Fruit fly (Drosophila melanogaster) whole organism, embryonic: Measurements from ENCODE around the gene mRRF2.

ENCODE experiments used
- B-H2 ChIP-seq: fragments of 200-800 bp; sonication (Bioruptor generic); optimal IDR thresholded peaks from 2 replicates; lab custom pipeline; 2018; ENCODE audit warnings: missing biosample characterization, mild to moderate bottlenecking, missing genetic modification characterization
- BEAF-32 ChIP-seq: fragments of 200-800 bp; sonication (Bioruptor generic); optimal IDR thresholded peaks from 3 replicates; lab custom pipeline; 2017; ENCODE audit warnings: missing biosample characterization, missing genetic modification characterization, mild to moderate bottlenecking, moderate library complexity, missing genetic modification reagents
- CG10209 ChIP-seq: fragments of 200-800 bp; sonication (Bioruptor generic); optimal IDR thresholded peaks from 3 replicates; lab custom pipeline; 2017; ENCODE audit warnings: missing biosample characterization, mild to moderate bottlenecking, missing genetic modification characterization, missing genetic modification reagents
- CG10979 ChIP-seq: fragments of 200-800 bp; sonication (Bioruptor generic); optimal IDR thresholded peaks from 2 replicates; lab custom pipeline; 2018; ENCODE audit warnings: missing biosample characterization, mild to moderate bottlenecking, missing genetic modification characterization, moderate library complexity
- CG11398 ChIP-seq: fragments of 200-800 bp; sonication (Bioruptor generic); optimal IDR thresholded peaks from 2 replicates; lab custom pipeline; 2016; ENCODE audit warnings: missing biosample characterization, missing genetic modification characterization
- CG13624 ChIP-seq: fragments of 200-800 bp; sonication (Bioruptor generic); optimal IDR thresholded peaks from 2 replicates; lab custom pipeline; 2016; ENCODE audit warnings: missing biosample characterization, missing genetic modification characterization
- CG13775 ChIP-seq: fragments of 200-800 bp; sonication (Bioruptor generic); optimal IDR thresholded peaks from 3 replicates; lab custom pipeline; 2017; ENCODE audit warnings: missing biosample characterization, mild to moderate bottlenecking, missing genetic modification characterization
- CG13894 ChIP-seq: fragments of 200-800 bp; sonication (Bioruptor generic); optimal IDR thresholded peaks from 3 replicates; lab custom pipeline; 2018; ENCODE audit warnings: missing biosample characterization, mild to moderate bottlenecking, missing genetic modification characterization, moderate library complexity
- CG15073 ChIP-seq: fragments of 200-800 bp; sonication (Bioruptor generic); optimal IDR thresholded peaks from 2 replicates; lab custom pipeline; 2016; ENCODE audit warnings: missing biosample characterization, missing genetic modification characterization
- CG17328 ChIP-seq: fragments of 200-800 bp; sonication (Bioruptor generic); IDR thresholded peaks from 2 replicates; pipeline ENCODE4 v1.3.6; 2022; ENCODE audit warnings: missing biosample characterization, missing genetic modification characterization
- CG17568 ChIP-seq: fragments of 200-800 bp; sonication (Bioruptor generic); optimal IDR thresholded peaks from 2 replicates; lab custom pipeline; 2018; ENCODE audit warnings: missing biosample characterization, mild to moderate bottlenecking, missing genetic modification characterization, moderate library complexity
- CG1832 ChIP-seq: fragments of 200-800 bp; sonication (Bioruptor generic); optimal IDR thresholded peaks from 2 replicates; lab custom pipeline; 2017; ENCODE audit warnings: missing biosample characterization, mild to moderate bottlenecking, missing genetic modification characterization, inconsistent platforms
- CG2199 ChIP-seq: fragments of 200-800 bp; sonication (Bioruptor generic); IDR thresholded peaks from 3 replicates; pipeline ENCODE4 v1.3.6; 2022; ENCODE audit warnings: missing biosample characterization, missing genetic modification characterization
- CG30020 ChIP-seq: fragments of 200-800 bp; optimal IDR thresholded peaks from 2 replicates; lab custom pipeline; 2019; ENCODE audit warnings: missing biosample characterization, mild to moderate bottlenecking, missing genetic modification characterization, moderate library complexity
- CG31365 ChIP-seq: fragments of 200-800 bp; sonication (Bioruptor generic); optimal IDR thresholded peaks from 2 replicates; lab custom pipeline; 2018; ENCODE audit warnings: missing biosample characterization, mild to moderate bottlenecking, missing genetic modification characterization
- CG31388 ChIP-seq: fragments of 200-800 bp; sonication (Bioruptor generic); optimal IDR thresholded peaks from 2 replicates; lab custom pipeline; 2016; ENCODE audit warnings: missing biosample characterization, missing genetic modification characterization
- CG31441 ChIP-seq: fragments of 200-800 bp; sonication (Bioruptor generic); IDR thresholded peaks from 2 replicates; pipeline ENCODE4 v1.3.6; 2022; ENCODE audit warnings: missing biosample characterization, missing genetic modification characterization
- CG33213 ChIP-seq: fragments of 200-800 bp; sonication (Bioruptor generic); optimal IDR thresholded peaks from 3 replicates; lab custom pipeline; 2016; ENCODE audit warnings: missing biosample characterization, missing genetic modification characterization
- CG3407 ChIP-seq: fragments of 200-800 bp; sonication (Bioruptor generic); optimal IDR thresholded peaks from 2 replicates; lab custom pipeline; 2018; ENCODE audit warnings: missing biosample characterization, mild to moderate bottlenecking, missing genetic modification characterization
- CG3726 ChIP-seq: fragments of 200-800 bp; sonication (Bioruptor generic); IDR thresholded peaks from 3 replicates; pipeline ENCODE4, ENCODE4 v1.3.6; 2022; ENCODE audit warnings: missing biosample characterization, missing genetic modification characterization
- CG4328 ChIP-seq: fragments of 200-800 bp; sonication (Bioruptor generic); optimal IDR thresholded peaks from 3 replicates; lab custom pipeline; 2017; ENCODE audit warnings: missing biosample characterization, missing genetic modification reagents, missing genetic modification characterization
- CG7372 ChIP-seq: fragments of 200-800 bp; sonication (Bioruptor generic); IDR thresholded peaks from 2 replicates; pipeline ENCODE4 v1.3.6; 2022; ENCODE audit warnings: missing biosample characterization, missing genetic modification characterization
- CG7987 ChIP-seq: fragments of 200-800 bp; sonication (Bioruptor generic); optimal IDR thresholded peaks from 2 replicates; lab custom pipeline; 2018; ENCODE audit warnings: missing biosample characterization, mild to moderate bottlenecking, missing genetic modification characterization, moderate library complexity
- CG8359 ChIP-seq: fragments of 200-800 bp; sonication (Bioruptor generic); optimal IDR thresholded peaks from 2 replicates; lab custom pipeline; 2017; ENCODE audit warnings: missing biosample characterization, mild to moderate bottlenecking, missing genetic modification characterization, borderline replicate concordance
- CG8478 ChIP-seq: fragments of >200 bp; optimal IDR thresholded peaks from 2 replicates; lab custom pipeline; 2018
- CG8765 ChIP-seq: fragments of 200-800 bp; sonication (Bioruptor generic); IDR thresholded peaks from 2 replicates; pipeline ENCODE4 v1.3.6; 2022; ENCODE audit warnings: missing biosample characterization, missing genetic modification characterization
- CG9727 ChIP-seq: fragments of 200-800 bp; sonication (Bioruptor generic); optimal IDR thresholded peaks from 3 replicates; lab custom pipeline; 2017; ENCODE audit warnings: missing biosample characterization, mild to moderate bottlenecking, missing genetic modification characterization
- D19A ChIP-seq: fragments of 200-800 bp; optimal IDR thresholded peaks from 3 replicates; lab custom pipeline; 2019; ENCODE audit warnings: missing biosample characterization, mild to moderate bottlenecking, missing genetic modification characterization, moderate library complexity
- Doc3 ChIP-seq: fragments of 200-800 bp; sonication (Bioruptor generic); IDR thresholded peaks from 3 replicates; pipeline ENCODE4 v1.3.6; 2022; ENCODE audit warnings: missing biosample characterization, missing genetic modification characterization; ENCODE audit not compliant: partially characterized antibody
- E2f2 ChIP-seq: fragments of 200-800 bp; sonication (Bioruptor generic); IDR thresholded peaks from 2 replicates; pipeline ENCODE4 v1.3.6; 2022; ENCODE audit warnings: missing biosample characterization, missing genetic modification characterization
- Hr39 ChIP-seq: fragments of >200 bp; optimal IDR thresholded peaks from 2 replicates; lab custom pipeline; 2017
- NC2α ChIP-seq: fragments of 200-800 bp; sonication (Bioruptor generic); optimal IDR thresholded peaks from 2 replicates; lab custom pipeline; 2016; ENCODE audit warnings: missing biosample characterization, missing genetic modification characterization
- Rfx ChIP-seq: fragments of 200-800 bp; sonication (Bioruptor generic); IDR thresholded peaks from 2 replicates; pipeline ENCODE4 v1.3.6; 2022; ENCODE audit warnings: missing biosample characterization, missing genetic modification characterization
- Sin3A ChIP-seq: fragments of >200 bp; optimal IDR thresholded peaks from 2 replicates; lab custom pipeline; 2018
- Xbp1 ChIP-seq: fragments of 200-800 bp; sonication (Bioruptor generic); optimal IDR thresholded peaks from 3 replicates; lab custom pipeline; 2016; ENCODE audit warnings: missing biosample characterization, mild to moderate bottlenecking, missing genetic modification characterization
- amos ChIP-seq: fragments of 200-800 bp; sonication (Bioruptor generic); IDR thresholded peaks from 2 replicates; pipeline ENCODE4 v1.3.6; 2022; ENCODE audit warnings: missing biosample characterization, missing genetic modification characterization; ENCODE audit not compliant: partially characterized antibody
- ase ChIP-seq: fragments of 200-800 bp; sonication (Bioruptor generic); IDR thresholded peaks from 3 replicates; pipeline ENCODE4 v1.3.6; 2022; ENCODE audit warnings: missing biosample characterization, missing genetic modification characterization
- ash1 ChIP-seq: fragments of 200-800 bp; sonication (Bioruptor generic); optimal IDR thresholded peaks from 2 replicates; lab custom pipeline; 2018; ENCODE audit warnings: missing biosample characterization, mild to moderate bottlenecking, missing genetic modification characterization
- chif ChIP-seq, 2 experiments: fragments of 200-800 bp; sonication (Bioruptor generic); optimal IDR thresholded peaks; 3 replicates each; lab custom pipeline; 2016; ENCODE audit warnings: missing biosample characterization in 2 of 2, missing genetic modification characterization in 2 of 2
- dan ChIP-seq: fragments of 200-800 bp; sonication (Bioruptor generic); IDR thresholded peaks from 2 replicates; pipeline ENCODE4 v1.3.6; 2022; ENCODE audit warnings: missing biosample characterization, missing genetic modification characterization
- dimm ChIP-seq: fragments of 200-800 bp; sonication (Bioruptor generic); IDR thresholded peaks from 2 replicates; pipeline ENCODE4 v1.3.6; 2022; ENCODE audit warnings: missing biosample characterization, missing genetic modification characterization
- gsb-n ChIP-seq: fragments of 200-800 bp; sonication (Bioruptor generic); optimal IDR thresholded peaks from 3 replicates; lab custom pipeline; 2018; ENCODE audit warnings: missing biosample characterization, mild to moderate bottlenecking, missing genetic modification characterization
- mirr ChIP-seq: fragments of 200-800 bp; sonication (Bioruptor generic); optimal IDR thresholded peaks from 3 replicates; lab custom pipeline; 2018; ENCODE audit warnings: missing biosample characterization, mild to moderate bottlenecking, missing genetic modification characterization
- mld ChIP-seq: fragments of 200-800 bp; sonication (Bioruptor generic); IDR thresholded peaks from 3 replicates; pipeline ENCODE4 v1.3.6; 2022; ENCODE audit warnings: missing biosample characterization, missing genetic modification characterization; ENCODE audit not compliant: partially characterized antibody
- nau ChIP-seq: fragments of 200-800 bp; sonication (Bioruptor generic); optimal IDR thresholded peaks from 3 replicates; lab custom pipeline; 2017; ENCODE audit warnings: missing biosample characterization, mild to moderate bottlenecking, missing genetic modification characterization, missing genetic modification reagents
- pfk ChIP-seq: fragments of 200-800 bp; sonication (Bioruptor generic); optimal IDR thresholded peaks from 2 replicates; lab custom pipeline; 2018; ENCODE audit warnings: missing biosample characterization, mild to moderate bottlenecking, missing genetic modification characterization, moderate library complexity
- prd ChIP-seq, 3 experiments: fragments of >200 bp in 2 of 3; fragments of 200-800 bp in 1 of 3; sonication (Bioruptor generic) in 1 of 3; optimal IDR thresholded peaks in 2 of 3; IDR thresholded peaks in 1 of 3; 2 replicates in 2 of 3; 3 replicates in 1 of 3; pipeline versions ENCODE4 v1.3.6 to Lab custom; 2017 to 2022; ENCODE audit warnings: missing biosample characterization in 1 of 3, missing genetic modification characterization in 1 of 3
- repo ChIP-seq: fragments of 200-800 bp; sonication (Bioruptor generic); optimal IDR thresholded peaks from 2 replicates; lab custom pipeline; 2016; ENCODE audit warnings: missing biosample characterization, missing genetic modification characterization
- row ChIP-seq: fragments of 200-800 bp; sonication (Bioruptor generic); IDR thresholded peaks from 3 replicates; pipeline ENCODE4 v1.3.6; 2022; ENCODE audit warnings: missing biosample characterization, missing genetic modification characterization
- tgo ChIP-seq: fragments of 200-800 bp; sonication (Bioruptor generic); IDR thresholded peaks from 3 replicates; pipeline ENCODE4 v1.3.6; 2022; ENCODE audit warnings: missing biosample characterization, missing genetic modification characterization
- twi ChIP-seq: fragments of 200-800 bp; optimal IDR thresholded peaks from 2 replicates; lab custom pipeline; 2019; ENCODE audit warnings: missing biosample characterization, mild to moderate bottlenecking, missing genetic modification characterization, moderate library complexity
- wek ChIP-seq: fragments of 200-800 bp; sonication (Bioruptor generic); optimal IDR thresholded peaks from 3 replicates; lab custom pipeline; 2018; ENCODE audit warnings: missing biosample characterization, mild to moderate bottlenecking, missing genetic modification characterization, moderate library complexity

The mRRF2 gene

DNA sequence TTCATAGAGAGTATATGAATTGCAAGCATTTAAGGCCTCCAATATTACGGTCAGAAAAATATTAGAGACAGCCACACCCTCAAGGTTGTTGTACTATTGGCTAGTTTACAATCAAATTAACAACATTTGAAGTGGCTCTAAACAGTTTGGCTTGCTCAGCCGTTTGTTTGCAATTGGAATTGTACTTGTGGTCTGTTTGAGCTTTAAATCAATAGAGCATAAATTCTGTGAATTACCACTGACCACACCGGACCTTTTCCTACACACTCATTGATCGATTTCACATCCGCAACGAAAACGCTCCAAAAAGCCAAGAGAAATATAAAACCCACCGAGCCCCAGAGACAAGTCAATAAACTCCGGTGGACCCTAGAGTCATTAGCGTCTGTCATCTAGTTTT is 39.9 kb upstream of the mRRF2 start (continued):
- no peak for TF ChIP-seq chif (GFP tag; optimal IDR thresholded peaks at IDR 0.05; lab: Kevin White, UChicago)
- TF ChIP-seq B-H2 (GFP tag; lab: Kevin White, UChicago) = no peak
- TF ChIP-seq CG10209 = peak; percentile 22
- TF ChIP-seq prd (optimal IDR thresholded peaks at IDR 0.05; lab: Kevin White, UChicago) = no peak
- TF ChIP-seq prd (GFP tag; IDR thresholded peaks at IDR 0.05; lab: Robert Waterston, UW) = no peak
- TF ChIP-seq mld (GFP tag; lab: Robert Waterston, UW) = no peak
- TF ChIP-seq CG31388 (GFP tag; lab: Kevin White, UChicago) = no peak
- TF ChIP-seq repo = no peak
- no peak for TF ChIP-seq Sin3A (lab: Kevin White, UChicago)
- TF ChIP-seq CG3726 (GFP tag; lab: Robert Waterston, UW) = no peak
- TF ChIP-seq nau (GFP tag; lab: Kevin White, UChicago) = peak; percentile 2
- no peak for TF ChIP-seq CG4328
- no peak for TF ChIP-seq CG1832 (GFP tag; lab: Kevin White, UChicago)
- TF ChIP-seq NC2α = no peak
- no peak for TF ChIP-seq CG15073 (GFP tag; lab: Kevin White, UChicago)
- TF ChIP-seq CG8359 (GFP tag; lab: Kevin White, UChicago) = no peak
- no peak for TF ChIP-seq pfk (GFP tag; lab: Kevin White, UChicago)
- TF ChIP-seq dan (GFP tag; lab: Robert Waterston, UW) = no peak
- TF ChIP-seq ash1 (GFP tag; lab: Kevin White, UChicago) = no peak
- TF ChIP-seq CG2199 = no peak
- TF ChIP-seq CG9727 (GFP tag; lab: Kevin White, UChicago) = no peak
- TF ChIP-seq Rfx (GFP tag; lab: Robert Waterston, UW) = no peak
- no peak for TF ChIP-seq CG13894 (tag; lab: Kevin White, UChicago)
- no peak for TF ChIP-seq D19A
- no peak for TF ChIP-seq Xbp1 (GFP tag; lab: Kevin White, UChicago)
- no peak for TF ChIP-seq CG13775 (GFP tag; lab: Kevin White, UChicago)
- TF ChIP-seq CG31441 (GFP tag; lab: Robert Waterston, UW) = no peak
- TF ChIP-seq CG8478 (lab: Kevin White, UChicago) = no peak
- TF ChIP-seq CG17568 (GFP tag; lab: Kevin White, UChicago) = no peak
- peak; percentile 5 for TF ChIP-seq CG7987 (GFP tag; lab: Kevin White, UChicago)
- TF ChIP-seq Hr39 (lab: Kevin White, UChicago) = no peak
- no peak for TF ChIP-seq mirr (GFP tag; lab: Kevin White, UChicago)
- no peak for TF ChIP-seq gsb-n (tag; lab: Kevin White, UChicago)
- TF ChIP-seq wek (GFP tag; lab: Kevin White, UChicago) = peak; percentile 58
- TF ChIP-seq CG33213 (GFP tag; lab: Kevin White, UChicago) = no peak
- no peak for TF ChIP-seq CG8765 (GFP tag; lab: Robert Waterston, UW)
- no peak for TF ChIP-seq ase
- no peak for TF ChIP-seq CG7372 (GFP tag; lab: Robert Waterston, UW)
- no peak for TF ChIP-seq CG10979 (tag; lab: Kevin White, UChicago)
- TF ChIP-seq CG11398 (GFP tag; lab: Kevin White, UChicago) = no peak
- no peak for TF ChIP-seq CG17328 (GFP tag; lab: Robert Waterston, UW)
- no peak for TF ChIP-seq Doc3 (GFP tag; lab: Robert Waterston, UW)
- no peak for TF ChIP-seq amos (GFP tag; lab: Robert Waterston, UW)
- no peak for TF ChIP-seq CG3407 (GFP tag; lab: Kevin White, UChicago)
- no peak for TF ChIP-seq CG31365
- TF ChIP-seq CG13624 (GFP tag; lab: Kevin White, UChicago) = no peak
- peak; percentile 26; the same call in 1 of the 2 replicates for TF ChIP-seq E2f2 (GFP tag; lab: Robert Waterston, UW)
- TF ChIP-seq dimm = no peak
- no peak for TF ChIP-seq CG30020 (tag; lab: Kevin White, UChicago)
- TF ChIP-seq tgo (GFP tag; lab: Robert Waterston, UW) = no peak
- no peak for TF ChIP-seq BEAF-32 (GFP tag; lab: Kevin White, UChicago)
- no peak for TF ChIP-seq twi (tag; lab: Kevin White, UChicago)
- no peak for TF ChIP-seq row
